Worm (Caenorhabditis elegans) whole organism, early embryonic: Measurements from ENCODE around the gene ceh-89.

Experiments
- B0310.2 ChIP-seq: sonication (generic microtip); optimal IDR thresholded peaks from 2 replicates; lab custom pipeline; 2016; ENCODE audit warnings: mild to moderate bottlenecking, missing genetic modification characterization, missing compliant biosample characterization
- F13C5.2 ChIP-seq: sonication (generic microtip); optimal IDR thresholded peaks from 2 replicates; lab custom pipeline; 2017; ENCODE audit warnings: mild to moderate bottlenecking, missing genetic modification characterization, inconsistent platforms, missing compliant biosample characterization
- aly-1 ChIP-seq: sonication (generic microtip); optimal IDR thresholded peaks from 2 replicates; lab custom pipeline; 2016; ENCODE audit warnings: missing genetic modification characterization, missing compliant biosample characterization
- ama-1 ChIP-seq: fragments of 150-350 bp; optimal IDR thresholded peaks from 2 replicates; lab custom pipeline; 2014
- ceh-13 ChIP-seq: fragments of 200-800 bp; sonication (Bioruptor generic); optimal IDR thresholded peaks from 2 replicates; lab custom pipeline; 2018; ENCODE audit warnings: mild to moderate bottlenecking, missing genetic modification characterization, missing compliant biosample characterization
- ceh-36 ChIP-seq: sonication (generic microtip); optimal IDR thresholded peaks from 2 replicates; lab custom pipeline; 2016; ENCODE audit warnings: missing genetic modification characterization, inconsistent platforms, missing compliant biosample characterization
- ets-7 ChIP-seq: sonication (generic microtip); optimal IDR thresholded peaks from 2 replicates; lab custom pipeline; 2016; ENCODE audit warnings: missing genotype, missing genetic modification characterization, missing compliant biosample characterization
- flt-1 ChIP-seq: fragments of 200-800 bp; sonication (Bioruptor generic); IDR thresholded peaks from 2 replicates; pipeline ENCODE4 v1.3.6; 2022; ENCODE audit warnings: missing genetic modification characterization, missing compliant biosample characterization
- hmbx-1 ChIP-seq: sonication (generic microtip); optimal IDR thresholded peaks from 2 replicates; lab custom pipeline; 2016; ENCODE audit warnings: mild to moderate bottlenecking, missing genetic modification characterization, missing compliant biosample characterization
- hmg-4 ChIP-seq: fragments of 200-800 bp; sonication (Bioruptor generic); optimal IDR thresholded peaks from 2 replicates; lab custom pipeline; 2018; ENCODE audit warnings: mild to moderate bottlenecking, missing genetic modification characterization, missing compliant biosample characterization
- hnd-1 ChIP-seq: sonication (generic microtip); optimal IDR thresholded peaks from 2 replicates; lab custom pipeline; 2016; ENCODE audit warnings: missing genetic modification characterization, missing compliant biosample characterization
- pes-1 ChIP-seq: fragments of 200-800 bp; sonication (Bioruptor generic); IDR thresholded peaks from 2 replicates; pipeline ENCODE4 v1.3.6; 2022; ENCODE audit warnings: missing genetic modification reagents, missing genetic modification characterization, missing compliant biosample characterization
- scrt-1 ChIP-seq: fragments of 200-800 bp; sonication (Bioruptor generic); IDR thresholded peaks from 2 replicates; pipeline ENCODE4 v1.3.6; 2022; ENCODE audit warnings: missing genetic modification characterization, missing compliant biosample characterization
- sea-1 ChIP-seq: fragments of 200-800 bp; sonication (Bioruptor generic); conservative IDR thresholded peaks from 2 replicates; pipeline ENCODE4 v1.3.6; 2022; ENCODE audit warnings: missing genetic modification characterization, missing compliant biosample characterization
- tbx-11 ChIP-seq: fragments of 200-800 bp; sonication (Bioruptor generic); IDR thresholded peaks from 2 replicates; pipeline ENCODE4 v1.3.6; 2022; ENCODE audit warnings: missing genetic modification characterization, missing compliant biosample characterization
- tbx-37 ChIP-seq: fragments of 200-800 bp; sonication (Bioruptor generic); conservative IDR thresholded peaks from 2 replicates; pipeline ENCODE4 v1.3.6; 2022; ENCODE audit warnings: missing genetic modification reagents, missing genetic modification characterization, missing compliant biosample characterization
- tra-4 ChIP-seq: sonication (generic microtip); optimal IDR thresholded peaks from 2 replicates; lab custom pipeline; 2017; ENCODE audit warnings: missing genetic modification characterization, missing compliant biosample characterization

The ceh-89 gene

ce11 chrX:14134883-14135282 is 6.9 kb upstream of the ceh-89 start:
- TF ChIP-seq ama-1 (lab: Kevin White, UChicago) (no peak), flt-1 (GFP tag; lab: Robert Waterston, UW) (peak; percentile 11; the same call in 1 of the 2 replicates), hnd-1 (no peak), pes-1 (GFP tag; lab: Robert Waterston, UW) (peak; percentile 62), sea-1 (peak; percentile 73; the same call in 1 of the 2 replicates)

- 0 out of 2 replicates have a peak, but pooled peaks have one; percentile 38 for TF ChIP-seq scrt-1 (GFP tag; lab: Robert Waterston, UW)
- 0 out of 2 replicates have a peak, but pooled peaks have one; percentile 15 for TF ChIP-seq flt-1 (GFP tag; lab: Robert Waterston, UW)
- peak; percentile 67 for TF ChIP-seq pes-1 (GFP tag; lab: Robert Waterston, UW)
These were observed 5.0 kb upstream of the ceh-89 start for ce11 chrX:14136795-14137194.

ce11 chrX:14140040-14140439 is 1.7 kb upstream of the ceh-89 start, which contains the start of gene nkat-1:
Gene nkat-1 (minus strand): TSS chrX:14140140.
- no peak for TF ChIP-seq ama-1 (lab: Kevin White, UChicago)
- no peak for TF ChIP-seq hmg-4 (GFP tag; lab: Kevin White, UChicago)
- no peak for TF ChIP-seq flt-1 (GFP tag; lab: Robert Waterston, UW)
- TF ChIP-seq tbx-37 (GFP tag; lab: Robert Waterston, UW): no peak
- TF ChIP-seq tra-4: no peak
- TF ChIP-seq ceh-13 (GFP tag; lab: Kevin White, UChicago): no peak
- no peak for TF ChIP-seq F13C5.2 (tag; lab: Kevin White, UChicago)

- TF ChIP-seq hnd-1: no peak
- no peak for TF ChIP-seq F13C5.2 (tag; lab: Kevin White, UChicago)
These were observed 353 bp upstream of the ceh-89 start for ce11 chrX:14141344-14141841.

- TF ChIP-seq ceh-36 (tag; lab: Kevin White, UChicago) (no peak), F13C5.2 (tag; lab: Kevin White, UChicago) (no peak), scrt-1 (GFP tag; lab: Robert Waterston, UW) (no peak), aly-1 (tag; lab: Kevin White, UChicago) (no peak), ets-7 (no peak), hmbx-1 (no peak), tbx-37 (GFP tag; lab: Robert Waterston, UW) (no peak), ceh-13 (GFP tag; lab: Kevin White, UChicago) (no peak)
These were observed 3.9 kb downstream of the ceh-89 start for ce11 chrX:14145634-14146033.

ce11 chrX:14146740-14147140 is 5.0 kb downstream of the ceh-89 start:
- no peak for TF ChIP-seq aly-1 (tag; lab: Kevin White, UChicago)
- no peak for TF ChIP-seq F13C5.2 (tag; lab: Kevin White, UChicago)

ce11 chrX:14147400-14147799 is 5.7 kb downstream of the ceh-89 start, which contains the start of gene akt-2:
Gene akt-2 (plus strand): TSS chrX:14147700.
- TF ChIP-seq ceh-13 (GFP tag; lab: Kevin White, UChicago) (no peak), scrt-1 (GFP tag; lab: Robert Waterston, UW) (no peak), tbx-11 (no peak), aly-1 (tag; lab: Kevin White, UChicago) (no peak), flt-1 (GFP tag; lab: Robert Waterston, UW) (no peak), hmbx-1 (no peak)

ce11 chrX:14152644-14153043 is 10.9 kb downstream of the ceh-89 start:
- TF ChIP-seq pes-1 (GFP tag; lab: Robert Waterston, UW) (no peak), scrt-1 (GFP tag; lab: Robert Waterston, UW) (no peak), sea-1 (no peak), hnd-1 (no peak)

- TF ChIP-seq aly-1 (tag; lab: Kevin White, UChicago): no peak
- no peak for TF ChIP-seq tbx-11
- no peak for TF ChIP-seq ama-1 (lab: Kevin White, UChicago)
- no peak for TF ChIP-seq hnd-1
- no peak for TF ChIP-seq flt-1 (GFP tag; lab: Robert Waterston, UW)
- TF ChIP-seq B0310.2 (tag; lab: Kevin White, UChicago): no peak
- no peak for TF ChIP-seq sea-1
- TF ChIP-seq scrt-1 (GFP tag; lab: Robert Waterston, UW): no peak
- no peak for TF ChIP-seq tbx-37 (GFP tag; lab: Robert Waterston, UW)
- no peak for TF ChIP-seq ets-7
- TF ChIP-seq pes-1 (GFP tag; lab: Robert Waterston, UW): no peak
- no peak for TF ChIP-seq hmbx-1
- no peak for TF ChIP-seq F13C5.2 (tag; lab: Kevin White, UChicago)
- no peak for TF ChIP-seq tra-4
- no peak for TF ChIP-seq hmg-4 (GFP tag; lab: Kevin White, UChicago)
These were observed 15.2 kb downstream of the ceh-89 start, which contains the start of gene ceh-90 for ce11 chrX:14156913-14157312. Gene ceh-90 (minus strand): TSS chrX:14157013.
